Worm (Caenorhabditis elegans) whole organism, early embryonic: ENCODE data around the gene col-177.

Experiments
- B0310.2 ChIP-seq: sonication (generic microtip); optimal IDR thresholded peaks from 2 replicates; lab custom pipeline; 2016; ENCODE audit warnings: mild to moderate bottlenecking, missing genetic modification characterization, missing compliant biosample characterization
- F13C5.2 ChIP-seq: sonication (generic microtip); optimal IDR thresholded peaks from 2 replicates; lab custom pipeline; 2017; ENCODE audit warnings: mild to moderate bottlenecking, missing genetic modification characterization, inconsistent platforms, missing compliant biosample characterization
- aly-1 ChIP-seq: sonication (generic microtip); optimal IDR thresholded peaks from 2 replicates; lab custom pipeline; 2016; ENCODE audit warnings: missing genetic modification characterization, missing compliant biosample characterization
- ama-1 ChIP-seq: fragments of 150-350 bp; optimal IDR thresholded peaks from 2 replicates; lab custom pipeline; 2014
- ceh-13 ChIP-seq: fragments of 200-800 bp; sonication (Bioruptor generic); optimal IDR thresholded peaks from 2 replicates; lab custom pipeline; 2018; ENCODE audit warnings: mild to moderate bottlenecking, missing genetic modification characterization, missing compliant biosample characterization
- ceh-36 ChIP-seq: sonication (generic microtip); optimal IDR thresholded peaks from 2 replicates; lab custom pipeline; 2016; ENCODE audit warnings: missing genetic modification characterization, inconsistent platforms, missing compliant biosample characterization
- ets-7 ChIP-seq: sonication (generic microtip); optimal IDR thresholded peaks from 2 replicates; lab custom pipeline; 2016; ENCODE audit warnings: missing genotype, missing genetic modification characterization, missing compliant biosample characterization
- flt-1 ChIP-seq: fragments of 200-800 bp; sonication (Bioruptor generic); IDR thresholded peaks from 2 replicates; pipeline ENCODE4 v1.3.6; 2022; ENCODE audit warnings: missing genetic modification characterization, missing compliant biosample characterization
- hmbx-1 ChIP-seq: sonication (generic microtip); optimal IDR thresholded peaks from 2 replicates; lab custom pipeline; 2016; ENCODE audit warnings: mild to moderate bottlenecking, missing genetic modification characterization, missing compliant biosample characterization
- hmg-4 ChIP-seq: fragments of 200-800 bp; sonication (Bioruptor generic); optimal IDR thresholded peaks from 2 replicates; lab custom pipeline; 2018; ENCODE audit warnings: mild to moderate bottlenecking, missing genetic modification characterization, missing compliant biosample characterization
- hnd-1 ChIP-seq: sonication (generic microtip); optimal IDR thresholded peaks from 2 replicates; lab custom pipeline; 2016; ENCODE audit warnings: missing genetic modification characterization, missing compliant biosample characterization
- pes-1 ChIP-seq: fragments of 200-800 bp; sonication (Bioruptor generic); IDR thresholded peaks from 2 replicates; pipeline ENCODE4 v1.3.6; 2022; ENCODE audit warnings: missing genetic modification reagents, missing genetic modification characterization, missing compliant biosample characterization
- scrt-1 ChIP-seq: fragments of 200-800 bp; sonication (Bioruptor generic); IDR thresholded peaks from 2 replicates; pipeline ENCODE4 v1.3.6; 2022; ENCODE audit warnings: missing genetic modification characterization, missing compliant biosample characterization
- sea-1 ChIP-seq: fragments of 200-800 bp; sonication (Bioruptor generic); conservative IDR thresholded peaks from 2 replicates; pipeline ENCODE4 v1.3.6; 2022; ENCODE audit warnings: missing genetic modification characterization, missing compliant biosample characterization
- tbx-11 ChIP-seq: fragments of 200-800 bp; sonication (Bioruptor generic); IDR thresholded peaks from 2 replicates; pipeline ENCODE4 v1.3.6; 2022; ENCODE audit warnings: missing genetic modification characterization, missing compliant biosample characterization
- tbx-37 ChIP-seq: fragments of 200-800 bp; sonication (Bioruptor generic); conservative IDR thresholded peaks from 2 replicates; pipeline ENCODE4 v1.3.6; 2022; ENCODE audit warnings: missing genetic modification reagents, missing genetic modification characterization, missing compliant biosample characterization
- tra-4 ChIP-seq: sonication (generic microtip); optimal IDR thresholded peaks from 2 replicates; lab custom pipeline; 2017; ENCODE audit warnings: missing genetic modification characterization, missing compliant biosample characterization

Gene col-177

ce11 chrX:11001750-11002149, at the start of gene col-177:
Gene col-177 (minus strand): TSS chrX:11001850.
- no peak for TF ChIP-seq tbx-37
- TF ChIP-seq hmbx-1: no peak
- TF ChIP-seq ets-7 (tag; lab: Kevin White, UChicago): no peak
- TF ChIP-seq ama-1 (lab: Kevin White, UChicago): no peak
- TF ChIP-seq F13C5.2 (tag; lab: Kevin White, UChicago): no peak
- TF ChIP-seq pes-1 (GFP tag; lab: Robert Waterston, UW): no peak
- TF ChIP-seq flt-1 (GFP tag; lab: Robert Waterston, UW): no peak
- no peak for TF ChIP-seq B0310.2 (tag; lab: Kevin White, UChicago)
- TF ChIP-seq hnd-1 (tag; lab: Kevin White, UChicago): no peak
- TF ChIP-seq ceh-36 (tag; lab: Kevin White, UChicago): no peak
- TF ChIP-seq tra-4 (tag; lab: Kevin White, UChicago): no peak
- TF ChIP-seq sea-1 (GFP tag; lab: Robert Waterston, UW): no peak
- no peak for TF ChIP-seq scrt-1 (GFP tag; lab: Robert Waterston, UW)

DNA sequence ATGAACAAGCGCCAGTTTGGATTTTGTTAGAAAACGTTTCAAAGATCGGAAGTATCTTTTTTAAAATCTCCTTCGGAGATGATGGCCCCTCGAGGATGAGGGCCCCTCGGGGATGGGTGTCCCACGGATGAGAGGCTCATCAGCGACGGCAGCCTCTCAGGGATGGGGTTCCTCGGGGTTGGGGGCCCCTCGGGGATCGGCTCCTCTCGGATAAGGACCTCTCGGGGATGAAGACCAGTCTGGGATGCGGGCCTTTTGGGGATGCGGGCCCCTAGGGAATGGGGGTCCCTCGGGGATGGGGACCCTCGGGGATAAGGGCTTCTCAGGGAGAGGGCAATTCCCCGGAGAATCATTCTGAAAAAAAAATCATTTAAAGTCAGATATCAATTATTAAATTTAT, 48.7 kb upstream of the col-177 start:
- no peak for TF ChIP-seq hnd-1 (tag; lab: Kevin White, UChicago)
- no peak for TF ChIP-seq ama-1 (lab: Kevin White, UChicago)
- no peak for TF ChIP-seq tra-4 (tag; lab: Kevin White, UChicago)
- TF ChIP-seq flt-1 (GFP tag; lab: Robert Waterston, UW): no peak
- no peak for TF ChIP-seq aly-1
- TF ChIP-seq tbx-37: no peak
- no peak for TF ChIP-seq hmbx-1
- no peak for TF ChIP-seq ets-7 (tag; lab: Kevin White, UChicago)
- TF ChIP-seq scrt-1 (GFP tag; lab: Robert Waterston, UW): no peak; the same call in 1 of the 2 replicates
- no peak for TF ChIP-seq B0310.2 (tag; lab: Kevin White, UChicago)
- TF ChIP-seq pes-1 (GFP tag; lab: Robert Waterston, UW): no peak
- TF ChIP-seq tbx-11 (GFP tag; lab: Robert Waterston, UW): no peak
- no peak for TF ChIP-seq hmg-4 (GFP tag; lab: Kevin White, UChicago)
- no peak for TF ChIP-seq sea-1 (GFP tag; lab: Robert Waterston, UW)
- TF ChIP-seq ceh-13 (GFP tag; lab: Kevin White, UChicago): no peak

DNA sequence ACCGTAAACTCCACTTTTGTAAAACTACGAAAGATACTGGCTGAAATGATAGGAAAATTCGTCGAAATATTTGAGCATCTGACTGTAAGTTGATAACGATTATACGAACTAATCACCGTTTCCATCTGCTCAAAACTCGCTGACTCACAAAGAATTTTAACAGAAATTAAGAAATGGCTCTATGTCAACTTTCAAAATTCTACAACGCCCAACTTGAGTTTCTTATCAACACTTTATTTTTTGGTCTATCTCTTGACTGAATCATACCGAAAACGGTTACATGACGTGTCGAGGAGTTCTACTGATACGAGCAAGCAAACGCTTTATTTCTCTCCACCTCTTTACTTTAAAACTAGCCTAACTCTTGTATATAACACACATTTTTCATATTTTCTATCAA, 45.5 kb upstream of the col-177 start, which contains the start of gene clc-1:
TSS of gene clc-1 (plus strand) at position 264 of the 400 bp plus-strand sequence.
- no peak for TF ChIP-seq ama-1 (lab: Kevin White, UChicago)
- no peak for TF ChIP-seq ceh-36 (tag; lab: Kevin White, UChicago)
- TF ChIP-seq hnd-1 (tag; lab: Kevin White, UChicago): no peak

DNA sequence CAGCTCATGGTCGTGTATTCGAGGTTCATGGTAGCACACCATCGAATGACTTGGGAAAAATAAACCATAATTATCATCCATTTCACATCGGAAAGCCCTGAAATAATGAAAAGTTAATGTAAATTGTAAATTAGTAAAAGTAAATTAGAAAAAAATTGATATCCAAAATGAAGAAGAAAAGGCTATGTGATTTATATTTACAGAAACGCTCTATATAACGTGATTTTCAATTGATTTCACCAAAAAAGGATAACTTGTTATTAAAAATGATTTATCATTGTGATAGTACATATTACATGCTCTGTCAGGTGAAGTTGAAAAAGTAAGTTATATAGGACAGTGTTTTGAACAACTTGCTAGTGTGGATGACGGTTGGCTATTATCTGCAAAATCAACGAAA, 41.1 kb upstream of the col-177 start, which contains the start of gene C09F12.3:
TSS of gene C09F12.3 (minus strand) at position 101 of the 400 bp plus-strand sequence.
- no peak for TF ChIP-seq ceh-36 (tag; lab: Kevin White, UChicago)
- TF ChIP-seq aly-1: no peak
- TF ChIP-seq hmbx-1: no peak
- no peak for TF ChIP-seq ets-7 (tag; lab: Kevin White, UChicago)
- TF ChIP-seq tra-4 (tag; lab: Kevin White, UChicago): no peak
- TF ChIP-seq flt-1 (GFP tag; lab: Robert Waterston, UW): no peak
- TF ChIP-seq scrt-1 (GFP tag; lab: Robert Waterston, UW): no peak
- TF ChIP-seq sea-1 (GFP tag; lab: Robert Waterston, UW): no peak
- TF ChIP-seq hnd-1 (tag; lab: Kevin White, UChicago): no peak
- no peak for TF ChIP-seq F13C5.2 (tag; lab: Kevin White, UChicago)
- no peak for TF ChIP-seq B0310.2 (tag; lab: Kevin White, UChicago)
- no peak for TF ChIP-seq tbx-11 (GFP tag; lab: Robert Waterston, UW)
- no peak for TF ChIP-seq pes-1 (GFP tag; lab: Robert Waterston, UW)
- no peak for TF ChIP-seq ceh-13 (GFP tag; lab: Kevin White, UChicago)
- TF ChIP-seq tbx-37: no peak
- no peak for TF ChIP-seq hmg-4 (GFP tag; lab: Kevin White, UChicago)

DNA sequence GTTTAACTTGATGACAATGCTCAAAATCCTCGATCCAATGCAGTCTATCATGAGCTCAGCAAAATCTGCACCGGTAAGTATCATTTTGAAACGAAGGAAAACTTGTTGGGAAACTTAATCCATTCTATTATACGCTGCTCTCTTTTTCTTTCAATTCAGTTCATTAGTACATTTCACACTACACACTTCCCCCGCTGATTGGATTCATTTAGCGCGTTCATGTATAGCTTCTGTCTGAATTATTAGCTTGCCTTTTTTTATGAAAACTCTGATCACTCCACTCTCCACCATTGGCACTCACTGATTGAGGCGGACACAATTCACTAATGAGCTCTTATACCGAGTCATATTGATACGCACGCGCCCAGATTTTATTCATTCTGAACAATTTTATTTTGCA, 36.6 kb upstream of the col-177 start:
- no peak for TF ChIP-seq hmg-4 (GFP tag; lab: Kevin White, UChicago)
- no peak for TF ChIP-seq pes-1 (GFP tag; lab: Robert Waterston, UW)
- no peak for TF ChIP-seq tbx-37
- no peak for TF ChIP-seq sea-1 (GFP tag; lab: Robert Waterston, UW)
- TF ChIP-seq ama-1 (lab: Kevin White, UChicago): no peak
- no peak for TF ChIP-seq flt-1 (GFP tag; lab: Robert Waterston, UW)
- TF ChIP-seq tra-4 (tag; lab: Kevin White, UChicago): no peak
- TF ChIP-seq B0310.2 (tag; lab: Kevin White, UChicago): no peak
- TF ChIP-seq ets-7 (tag; lab: Kevin White, UChicago): no peak
- no peak for TF ChIP-seq scrt-1 (GFP tag; lab: Robert Waterston, UW)
- TF ChIP-seq hnd-1 (tag; lab: Kevin White, UChicago): no peak
- no peak for TF ChIP-seq F13C5.2 (tag; lab: Kevin White, UChicago)
- TF ChIP-seq ceh-13 (GFP tag; lab: Kevin White, UChicago): no peak
- no peak for TF ChIP-seq hmbx-1
- no peak for TF ChIP-seq tbx-11 (GFP tag; lab: Robert Waterston, UW)
- TF ChIP-seq ceh-36 (tag; lab: Kevin White, UChicago): no peak
- no peak for TF ChIP-seq aly-1

- TF ChIP-seq ceh-36 (tag; lab: Kevin White, UChicago) (no peak), hmg-4 (GFP tag; lab: Kevin White, UChicago) (no peak), tra-4 (tag; lab: Kevin White, UChicago) (no peak), aly-1 (no peak), ets-7 (tag; lab: Kevin White, UChicago) (no peak), tbx-37 (no peak), pes-1 (GFP tag; lab: Robert Waterston, UW) (no peak), sea-1 (GFP tag; lab: Robert Waterston, UW) (no peak), scrt-1 (GFP tag; lab: Robert Waterston, UW) (no peak), tbx-11 (GFP tag; lab: Robert Waterston, UW) (no peak), ama-1 (lab: Kevin White, UChicago) (no peak), hmbx-1 (no peak), F13C5.2 (tag; lab: Kevin White, UChicago) (no peak)
Observed at ce11 chrX:11036114-11037087, 34.8 kb upstream of the col-177 start.
